Worm (Caenorhabditis elegans) whole organism, L1 larva: ENCODE results near the gene F25B3.5.

Experiments used
- C04F5.9 ChIP-seq: sonication (generic microtip); optimal IDR thresholded peaks from 2 replicates; lab custom pipeline; 2016; ENCODE audit warnings: missing genetic modification characterization, missing compliant biosample characterization
- C16A3.4 ChIP-seq: fragments of 150-350 bp; optimal IDR thresholded peaks from 2 replicates; lab custom pipeline; 2014; ENCODE audit warnings: missing biosample characterization, missing genetic modification characterization
- F16B12.6 ChIP-seq: fragments of 150-350 bp; optimal IDR thresholded peaks from 2 replicates; lab custom pipeline; 2014; ENCODE audit warnings: missing biosample characterization, missing genetic modification characterization
- Y116A8C.19 ChIP-seq: sonication (generic microtip); optimal IDR thresholded peaks from 2 replicates; lab custom pipeline; 2016; ENCODE audit warnings: missing compliant biosample characterization, missing genetic modification characterization, borderline replicate concordance
- blmp-1 ChIP-seq: fragments of 150-350 bp; optimal IDR thresholded peaks from 2 replicates; lab custom pipeline; 2014; ENCODE audit warnings: missing biosample characterization, missing genetic modification characterization
- ceh-88 ChIP-seq: fragments of 200-800 bp; sonication (Bioruptor generic); IDR thresholded peaks from 2 replicates; pipeline ENCODE4 v1.3.6; 2022; ENCODE audit warnings: missing genetic modification characterization, missing compliant biosample characterization
- ceh-90 ChIP-seq: sonication (generic microtip); optimal IDR thresholded peaks from 2 replicates; lab custom pipeline; 2016; ENCODE audit warnings: missing genetic modification characterization, missing compliant biosample characterization
- efl-1 ChIP-seq, 4 experiments: fragments of 150-350 bp; optimal IDR thresholded peaks in 3 of 4; peaks in 1 of 4; 1 replicate in 1 of 4; 2 replicates in 3 of 4; lab custom pipeline; 2014; ENCODE audit warnings: missing biosample characterization in 2 of 4, missing genetic modification characterization in 2 of 4, missing genetic modification reagents in 2 of 4
- efl-3 ChIP-seq: fragments of 200-800 bp; sonication (Bioruptor generic); optimal IDR thresholded peaks from 2 replicates; lab custom pipeline; 2018; ENCODE audit warnings: mild to moderate bottlenecking, missing genetic modification characterization, missing compliant biosample characterization
- egl-13 ChIP-seq: sonication (generic microtip); optimal IDR thresholded peaks from 2 replicates; lab custom pipeline; 2016; ENCODE audit warnings: missing genotype, missing genetic modification reagents, missing genetic modification characterization, missing compliant biosample characterization
- egl-27 ChIP-seq, 2 experiments: fragments of 150-350 bp in 1 of 2; sonication (generic microtip); optimal IDR thresholded peaks; 3 replicates each; lab custom pipeline; 2017 to 2018; ENCODE audit warnings: missing biosample characterization in 2 of 2, missing genetic modification characterization in 2 of 2, missing genetic modification reagents in 2 of 2
- elt-3 ChIP-seq, 6 experiments: fragments of 150-350 bp in 1 of 6; sonication (generic microtip); optimal IDR thresholded peaks; 2 replicates each; lab custom pipeline; 2017 to 2018; ENCODE audit warnings: missing biosample characterization in 6 of 6, missing genetic modification characterization in 6 of 6, inconsistent platforms in 1 of 6
- ets-5 ChIP-seq: fragments of 200-800 bp; sonication (Bioruptor generic); IDR thresholded peaks from 2 replicates; pipeline ENCODE4 v1.3.6; 2022; ENCODE audit warnings: missing genetic modification characterization, missing compliant biosample characterization
- fos-1 ChIP-seq: fragments of 150-350 bp; optimal IDR thresholded peaks from 2 replicates; lab custom pipeline; 2014; ENCODE audit warnings: missing biosample characterization, missing genetic modification characterization
- hlh-17 ChIP-seq: fragments of 200-800 bp; sonication (Bioruptor generic); optimal IDR thresholded peaks from 2 replicates; lab custom pipeline; 2018; ENCODE audit warnings: missing genetic modification characterization, mild to moderate bottlenecking, missing compliant biosample characterization, moderate library complexity, borderline replicate concordance
- hlh-4 ChIP-seq: sonication (generic microtip); optimal IDR thresholded peaks from 2 replicates; lab custom pipeline; 2016; ENCODE audit warnings: mild to moderate bottlenecking, missing genetic modification characterization, missing compliant biosample characterization
- lin-13 ChIP-seq: fragments of 150-350 bp; optimal IDR thresholded peaks from 2 replicates; lab custom pipeline; 2014; ENCODE audit warnings: missing biosample characterization, missing genetic modification reagents, missing genetic modification characterization
- lin-15B ChIP-seq: fragments of 150-350 bp; sonication (generic microtip); optimal IDR thresholded peaks from 3 replicates; lab custom pipeline; 2014; ENCODE audit warnings: missing biosample characterization, missing genetic modification characterization
- mab-9 ChIP-seq: fragments of 200-800 bp; sonication (Bioruptor generic); IDR thresholded peaks from 2 replicates; pipeline ENCODE4 v1.3.6; 2022; ENCODE audit warnings: missing genetic modification reagents, missing genetic modification characterization, missing compliant biosample characterization
- mep-1 ChIP-seq: fragments of 150-350 bp; optimal IDR thresholded peaks from 2 replicates; lab custom pipeline; 2014; ENCODE audit warnings: missing biosample characterization, missing genetic modification characterization
- nhr-19 ChIP-seq: fragments of 200-800 bp; sonication (Bioruptor generic); conservative IDR thresholded peaks from 2 replicates; pipeline ENCODE4 v1.3.6; 2022; ENCODE audit warnings: missing genetic modification characterization, missing compliant biosample characterization
- nhr-237 ChIP-seq: fragments of 150-350 bp; optimal IDR thresholded peaks from 2 replicates; lab custom pipeline; 2014; ENCODE audit warnings: missing biosample characterization, missing genetic modification characterization
- nhr-47 ChIP-seq: sonication (generic microtip); optimal IDR thresholded peaks from 2 replicates; lab custom pipeline; 2016; ENCODE audit warnings: mild to moderate bottlenecking, missing genetic modification characterization, moderate library complexity, missing compliant biosample characterization
- nhr-77 ChIP-seq: fragments of 150-350 bp; optimal IDR thresholded peaks from 2 replicates; lab custom pipeline; 2014; ENCODE audit warnings: missing biosample characterization, missing genetic modification characterization
- nhr-84 ChIP-seq: sonication (generic microtip); optimal IDR thresholded peaks from 2 replicates; lab custom pipeline; 2017; ENCODE audit warnings: missing biosample characterization, missing genetic modification characterization
- nhr-90 ChIP-seq: sonication (generic microtip); optimal IDR thresholded peaks from 2 replicates; lab custom pipeline; 2016; ENCODE audit warnings: mild to moderate bottlenecking, missing genetic modification characterization, missing compliant biosample characterization; ENCODE audit not compliant: poor library complexity
- pag-3 ChIP-seq: sonication (generic microtip); optimal IDR thresholded peaks from 2 replicates; lab custom pipeline; 2017; ENCODE audit warnings: missing genetic modification characterization, mild to moderate bottlenecking, missing compliant biosample characterization, antibody characterized with exemption, borderline replicate concordance; ENCODE audit not compliant: insufficient read depth
- pax-3 ChIP-seq: fragments of 200-800 bp; sonication (Bioruptor generic); optimal IDR thresholded peaks from 2 replicates; lab custom pipeline; 2018; ENCODE audit warnings: mild to moderate bottlenecking, missing genetic modification characterization, moderate library complexity, missing compliant biosample characterization
- rnt-1 ChIP-seq: sonication (generic microtip); optimal IDR thresholded peaks from 2 replicates; lab custom pipeline; 2016; ENCODE audit warnings: mild to moderate bottlenecking, missing genetic modification characterization, moderate library complexity, missing compliant biosample characterization
- snpc-4 ChIP-seq: fragments of 150-350 bp; optimal IDR thresholded peaks from 2 replicates; lab custom pipeline; 2014; ENCODE audit warnings: missing biosample characterization, missing genetic modification characterization
- snu-23 ChIP-seq: sonication (generic microtip); optimal IDR thresholded peaks from 2 replicates; lab custom pipeline; 2016; ENCODE audit warnings: missing genetic modification characterization, missing compliant biosample characterization
- sox-4 ChIP-seq: sonication (generic microtip); optimal IDR thresholded peaks from 2 replicates; lab custom pipeline; 2016; ENCODE audit warnings: missing genetic modification characterization, missing compliant biosample characterization
- tlp-1 ChIP-seq: fragments of 150-350 bp; optimal IDR thresholded peaks from 2 replicates; lab custom pipeline; 2014; ENCODE audit warnings: missing biosample characterization, missing genetic modification characterization
- unc-130 ChIP-seq: fragments of 150-350 bp; optimal IDR thresholded peaks from 2 replicates; lab custom pipeline; 2017; ENCODE audit warnings: missing biosample characterization, missing genetic modification characterization, inconsistent platforms
- unc-30 ChIP-seq: sonication (generic microtip); optimal IDR thresholded peaks from 2 replicates; lab custom pipeline; 2017; ENCODE audit warnings: missing biosample characterization, missing genetic modification characterization
- unc-62 ChIP-seq: fragments of 150-350 bp; optimal IDR thresholded peaks from 2 replicates; lab custom pipeline; 2014; ENCODE audit warnings: missing biosample characterization, missing genetic modification reagents, missing genetic modification characterization
- vab-15 ChIP-seq: sonication (generic microtip); optimal IDR thresholded peaks from 2 replicates; lab custom pipeline; 2017; ENCODE audit warnings: missing genotype, mild to moderate bottlenecking, missing genetic modification characterization, missing compliant biosample characterization
- xbp-1 ChIP-seq: sonication (generic microtip); optimal IDR thresholded peaks from 2 replicates; lab custom pipeline; 2016; ENCODE audit warnings: missing genetic modification characterization, missing compliant biosample characterization
- ztf-11 ChIP-seq, 2 experiments: sonication (generic microtip); optimal IDR thresholded peaks; 2 replicates each; lab custom pipeline; 2016 to 2017; ENCODE audit warnings: missing genetic modification characterization in 2 of 2, missing biosample characterization in 1 of 2, missing compliant biosample characterization in 1 of 2
- ztf-4 ChIP-seq: fragments of 150-350 bp; optimal IDR thresholded peaks from 2 replicates; lab custom pipeline; 2014; ENCODE audit warnings: missing biosample characterization, missing genetic modification characterization

F25B3.5 gene

DNA sequence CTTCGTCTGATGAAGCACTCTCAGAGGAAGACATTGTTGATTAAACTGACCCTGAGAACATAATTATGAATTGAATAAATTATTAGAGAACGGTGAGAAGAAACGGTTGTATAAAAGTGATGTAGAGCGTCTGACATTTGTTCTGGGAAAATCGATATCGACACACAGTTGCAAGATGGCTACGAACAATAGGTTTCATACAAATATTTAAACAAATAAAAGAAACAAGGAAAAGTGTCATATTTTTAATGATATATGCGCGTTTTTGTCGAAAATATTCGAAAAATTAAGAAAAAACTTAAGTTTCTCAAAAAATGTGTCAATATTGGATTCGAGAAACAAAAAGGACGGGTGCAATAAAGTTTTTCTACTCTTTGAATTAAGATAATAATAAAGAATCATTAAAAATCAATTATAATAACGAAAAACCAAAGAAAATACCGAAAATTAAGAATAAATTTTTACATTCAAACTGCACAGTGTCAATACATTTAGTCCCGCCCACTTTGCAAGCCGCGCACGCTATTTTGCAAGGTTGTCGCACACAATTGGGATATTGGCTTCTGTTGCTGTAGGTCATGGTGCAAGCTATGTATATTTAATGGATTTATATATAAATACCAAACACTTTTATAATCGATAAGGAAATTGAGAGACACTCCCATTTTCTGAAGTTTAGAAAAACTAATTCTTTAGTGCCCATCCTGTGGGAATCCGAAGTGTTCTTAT is 12.7 kb upstream of the F25B3.5 start, which contains the start of gene rtfo-1 (continued):
- TF ChIP-seq fos-1 (tag; lab: Kevin White, UChicago) (no peak), mep-1 (peak; percentile 46), nhr-19 (GFP tag; lab: Robert Waterston, UW) (peak; percentile 29), ztf-11 (tag; optimal IDR thresholded peaks at IDR 0.05; lab: Kevin White, UChicago) (peak in 1 of 2 experiments; percentile 7), rnt-1 (peak; percentile 62), hlh-17 (no peak), ceh-88 (no peak), nhr-237 (tag; lab: Kevin White, UChicago) (no peak), sox-4 (tag; lab: Kevin White, UChicago) (no peak), xbp-1 (peak; percentile 54), vab-15 (tag; lab: Kevin White, UChicago) (no peak), pax-3 (no peak), nhr-84 (no peak), unc-30 (no peak), lin-13 (GFP tag; lab: Kevin White, UChicago) (peak; percentile 38), hlh-4 (no peak), efl-3 (GFP tag; lab: Kevin White, UChicago) (no peak), tlp-1 (no peak), nhr-47 (tag; lab: Kevin White, UChicago) (peak; percentile 58), elt-3 (tag; optimal IDR thresholded peaks at IDR 0.05; lab: Kevin White, UChicago) (no peak), egl-27 (tag; optimal IDR thresholded peaks at IDR 0.05; lab: Kevin White, UChicago) (no peak), pag-3 (tag; lab: Kevin White, UChicago) (no peak), nhr-77 (no peak), nhr-90 (peak; percentile 69), ets-5 (GFP tag; lab: Robert Waterston, UW) (no peak), C04F5.9 (no peak), F16B12.6 (tag; lab: Kevin White, UChicago) (no peak), snpc-4 (tag; lab: Kevin White, UChicago) (peak; percentile 38), snu-23 (GFP tag; lab: Kevin White, UChicago) (peak; percentile 60), unc-130 (tag; lab: Kevin White, UChicago) (peak; percentile 44), blmp-1 (tag; lab: Kevin White, UChicago) (peak; percentile 28), ceh-90 (tag; lab: Kevin White, UChicago) (no peak)

DNA sequence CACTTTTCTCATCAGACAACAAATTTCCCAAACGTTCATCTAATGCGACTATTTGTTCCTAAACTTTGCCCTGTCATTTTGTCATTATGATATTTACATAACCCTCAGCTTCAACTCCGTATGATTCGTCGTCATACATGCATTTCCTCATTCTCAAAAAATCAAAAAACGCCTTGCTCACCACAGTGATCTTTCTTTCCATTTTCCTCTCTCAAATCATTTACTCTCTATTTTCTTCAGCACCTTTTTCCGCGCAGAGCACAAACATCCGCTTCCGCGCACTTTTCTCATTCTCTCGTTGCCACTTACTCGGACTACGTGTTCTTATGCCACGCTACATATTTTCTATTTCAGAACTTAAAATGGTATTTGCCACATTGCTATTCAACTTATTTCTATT is 6.9 kb upstream of the F25B3.5 start, which contains the start of gene F25B3.2:
Gene F25B3.2, plus strand, starts transcription at position 301 of the 400 bp plus-strand sequence.
- TF ChIP-seq nhr-237 (tag; lab: Kevin White, UChicago) (no peak), efl-3 (GFP tag; lab: Kevin White, UChicago) (no peak), efl-1 (optimal IDR thresholded peaks at IDR 0.05; lab: Kevin White, UChicago) (no peak), efl-1 (GFP tag; optimal IDR thresholded peaks at IDR 0.05 in 1 of 2; lab: Kevin White, UChicago) (no peak), snu-23 (GFP tag; lab: Kevin White, UChicago) (no peak), ceh-90 (tag; lab: Kevin White, UChicago) (no peak), egl-13 (tag; lab: Kevin White, UChicago) (no peak), blmp-1 (tag; lab: Kevin White, UChicago) (no peak), Y116A8C.19 (tag; lab: Kevin White, UChicago) (no peak), pax-3 (no peak), C16A3.4 (tag; lab: Kevin White, UChicago) (no peak), mab-9 (GFP tag; lab: Robert Waterston, UW) (no peak), ztf-4 (no peak), unc-130 (tag; lab: Kevin White, UChicago) (no peak), lin-15B (tag; lab: Kevin White, UChicago) (no peak), unc-62 (GFP tag; lab: Kevin White, UChicago) (no peak), F16B12.6 (tag; lab: Kevin White, UChicago) (no peak)
